Fruit fly (Drosophila melanogaster) whole organism, embryonic: ENCODE results near the gene CG13676.

Experiments
- Atf3 ChIP-seq: fragments of 200-800 bp; sonication (Bioruptor generic); optimal IDR thresholded peaks from 3 replicates; lab custom pipeline; 2016; ENCODE audit warnings: missing biosample characterization, missing genetic modification characterization
- Atf6 ChIP-seq: fragments of 200-800 bp; sonication (Bioruptor generic); IDR thresholded peaks from 2 replicates; pipeline ENCODE4 v1.3.6; 2022; ENCODE audit warnings: missing biosample characterization, missing genetic modification characterization
- B-H2 ChIP-seq: fragments of 200-800 bp; sonication (Bioruptor generic); optimal IDR thresholded peaks from 2 replicates; lab custom pipeline; 2018; ENCODE audit warnings: missing biosample characterization, mild to moderate bottlenecking, missing genetic modification characterization
- Bgb ChIP-seq: fragments of 200-800 bp; sonication (Bioruptor generic); IDR thresholded peaks from 2 replicates; pipeline ENCODE4 v1.3.6; 2022; ENCODE audit warnings: missing biosample characterization, missing genetic modification characterization; ENCODE audit not compliant: partially characterized antibody
- CG14014 ChIP-seq: fragments of 200-800 bp; sonication (Bioruptor generic); IDR thresholded peaks from 2 replicates; pipeline ENCODE4 v1.3.6; 2022; ENCODE audit warnings: missing biosample characterization, missing genetic modification characterization
- CG14667 ChIP-seq: fragments of 200-800 bp; sonication (Bioruptor generic); IDR thresholded peaks from 2 replicates; pipeline ENCODE4 v1.3.6; 2022; ENCODE audit warnings: missing biosample characterization, missing genetic modification characterization
- CG15011 ChIP-seq: fragments of 200-800 bp; sonication (Bioruptor generic); optimal IDR thresholded peaks from 3 replicates; lab custom pipeline; 2018; ENCODE audit warnings: missing biosample characterization, mild to moderate bottlenecking, missing genetic modification characterization
- CG15514 ChIP-seq: fragments of 200-800 bp; sonication (Bioruptor generic); optimal IDR thresholded peaks from 3 replicates; lab custom pipeline; 2017; ENCODE audit warnings: missing biosample characterization, missing genetic modification characterization, mild to moderate bottlenecking, moderate library complexity, missing genetic modification reagents
- CG17328 ChIP-seq: fragments of 200-800 bp; sonication (Bioruptor generic); IDR thresholded peaks from 2 replicates; pipeline ENCODE4 v1.3.6; 2022; ENCODE audit warnings: missing biosample characterization, missing genetic modification characterization
- CG32772 ChIP-seq: fragments of 200-800 bp; sonication (Bioruptor generic); IDR thresholded peaks from 2 replicates; pipeline ENCODE4 v1.3.6; 2022; ENCODE audit warnings: missing biosample characterization, missing genetic modification characterization
- CG4854 ChIP-seq: fragments of 200-800 bp; sonication (Bioruptor generic); optimal IDR thresholded peaks from 2 replicates; lab custom pipeline; 2016; ENCODE audit warnings: missing biosample characterization, missing genetic modification characterization, inconsistent platforms
- CG6683 ChIP-seq: fragments of 200-800 bp; sonication (Bioruptor generic); optimal IDR thresholded peaks from 2 replicates; lab custom pipeline; 2017; ENCODE audit warnings: missing biosample characterization, mild to moderate bottlenecking, missing genetic modification characterization, missing genetic modification reagents
- CG7987 ChIP-seq: fragments of 200-800 bp; sonication (Bioruptor generic); optimal IDR thresholded peaks from 2 replicates; lab custom pipeline; 2018; ENCODE audit warnings: missing biosample characterization, mild to moderate bottlenecking, missing genetic modification characterization, moderate library complexity
- CG8290 ChIP-seq, 3 experiments: fragments of 200-800 bp; sonication (Bioruptor generic); optimal IDR thresholded peaks; 2 replicates each; lab custom pipeline; 2016 to 2019; ENCODE audit warnings: missing biosample characterization in 3 of 3, missing genetic modification characterization in 3 of 3, mild to moderate bottlenecking in 2 of 3, moderate library complexity in 1 of 3
- CG8924 ChIP-seq: fragments of 200-800 bp; optimal IDR thresholded peaks from 3 replicates; lab custom pipeline; 2019; ENCODE audit warnings: missing biosample characterization, mild to moderate bottlenecking, missing genetic modification characterization, moderate library complexity
- CG9215 ChIP-seq: fragments of 200-800 bp; sonication (Bioruptor generic); IDR thresholded peaks from 2 replicates; pipeline ENCODE4 v1.3.6; 2022; ENCODE audit warnings: missing biosample characterization, missing genetic modification characterization
- CG9609 ChIP-seq: fragments of 200-800 bp; sonication (Bioruptor generic); optimal IDR thresholded peaks from 3 replicates; lab custom pipeline; 2016; ENCODE audit warnings: missing biosample characterization, missing genetic modification characterization
- CHES-1-like ChIP-seq: fragments of 200-800 bp; sonication (Bioruptor generic); optimal IDR thresholded peaks from 2 replicates; lab custom pipeline; 2016; ENCODE audit warnings: missing biosample characterization, missing genetic modification characterization
- CkIIα-i1 ChIP-seq: fragments of 200-800 bp; sonication (Bioruptor generic); IDR thresholded peaks from 2 replicates; pipeline ENCODE4 v1.3.6; 2022; ENCODE audit warnings: missing biosample characterization, missing genetic modification characterization
- CrebB ChIP-seq: fragments of 200-800 bp; sonication (Bioruptor generic); optimal IDR thresholded peaks from 3 replicates; lab custom pipeline; 2018; ENCODE audit warnings: missing biosample characterization, mild to moderate bottlenecking, missing genetic modification characterization
- Dfd ChIP-seq, 2 experiments: fragments of >200 bp; optimal IDR thresholded peaks; 2 replicates each; lab custom pipeline; 2017; ENCODE audit warnings: missing biosample characterization in 2 of 2, missing genetic modification characterization in 2 of 2
- Dip3 ChIP-seq: fragments of 200-800 bp; sonication (Bioruptor generic); optimal IDR thresholded peaks from 3 replicates; lab custom pipeline; 2016; ENCODE audit warnings: missing biosample characterization, missing genetic modification characterization
- Fer1 ChIP-seq: fragments of 200-800 bp; sonication (Bioruptor generic); optimal IDR thresholded peaks from 2 replicates; lab custom pipeline; 2017; ENCODE audit warnings: missing biosample characterization, mild to moderate bottlenecking, missing genetic modification characterization
- NfI ChIP-seq: fragments of 200-800 bp; sonication (Bioruptor generic); optimal IDR thresholded peaks from 3 replicates; lab custom pipeline; 2018; ENCODE audit warnings: missing biosample characterization, mild to moderate bottlenecking, missing genetic modification characterization, moderate library complexity
- Rx ChIP-seq: fragments of 200-800 bp; sonication (Bioruptor generic); IDR thresholded peaks from 2 replicates; pipeline ENCODE4 v1.3.6; 2022; ENCODE audit warnings: missing biosample characterization, missing genetic modification characterization
- Scr ChIP-seq: fragments of 200-800 bp; sonication (Bioruptor generic); IDR thresholded peaks from 2 replicates; pipeline ENCODE4 v1.3.6; 2022; ENCODE audit warnings: missing biosample characterization, missing genetic modification characterization; ENCODE audit not compliant: partially characterized antibody
- Sox100B ChIP-seq: fragments of 200-800 bp; sonication (Bioruptor generic); optimal IDR thresholded peaks from 3 replicates; lab custom pipeline; 2018; ENCODE audit warnings: missing biosample characterization, mild to moderate bottlenecking, missing genetic modification characterization
- Trl ChIP-seq, 3 experiments: fragments of >200 bp in 2 of 3; fragments of 200-800 bp in 1 of 3; sonication (Bioruptor generic) in 1 of 3; optimal IDR thresholded peaks; 2 replicates in 1 of 3; 3 replicates in 2 of 3; lab custom pipeline; 2016 to 2017; ENCODE audit warnings: missing biosample characterization in 1 of 3, missing genetic modification characterization in 1 of 3
- Xbp1 ChIP-seq: fragments of 200-800 bp; sonication (Bioruptor generic); optimal IDR thresholded peaks from 3 replicates; lab custom pipeline; 2016; ENCODE audit warnings: missing biosample characterization, mild to moderate bottlenecking, missing genetic modification characterization
- chinmo ChIP-seq: fragments of 200-800 bp; sonication (Bioruptor generic); IDR thresholded peaks from 4 replicates; pipeline ENCODE4 v1.3.6; 2022; ENCODE audit warnings: missing biosample characterization, missing genetic modification characterization; ENCODE audit not compliant: partially characterized antibody
- crp ChIP-seq, 2 experiments: fragments of 200-800 bp; sonication (Bioruptor generic); optimal IDR thresholded peaks; 2 replicates in 1 of 2; 3 replicates in 1 of 2; lab custom pipeline; 2017; ENCODE audit warnings: missing biosample characterization in 2 of 2, missing genetic modification characterization in 2 of 2, mild to moderate bottlenecking in 1 of 2, moderate library complexity in 1 of 2
- dan ChIP-seq: fragments of 200-800 bp; sonication (Bioruptor generic); IDR thresholded peaks from 2 replicates; pipeline ENCODE4 v1.3.6; 2022; ENCODE audit warnings: missing biosample characterization, missing genetic modification characterization
- dm ChIP-seq: fragments of 200-800 bp; sonication (Bioruptor generic); optimal IDR thresholded peaks from 3 replicates; lab custom pipeline; 2016; ENCODE audit warnings: missing biosample characterization, missing genetic modification characterization
- esg ChIP-seq: fragments of 200-800 bp; sonication (Bioruptor generic); conservative IDR thresholded peaks from 2 replicates; pipeline ENCODE4 v1.3.6; 2022; ENCODE audit warnings: missing biosample characterization, missing genetic modification characterization
- h ChIP-seq: fragments of >200 bp; optimal IDR thresholded peaks from 2 replicates; lab custom pipeline; 2017
- ham ChIP-seq: fragments of 200-800 bp; sonication (Bioruptor generic); IDR thresholded peaks from 2 replicates; pipeline ENCODE4 v1.3.6; 2022; ENCODE audit warnings: missing biosample characterization, missing genetic modification characterization
- jumu ChIP-seq: fragments of 200-800 bp; sonication (Bioruptor generic); optimal IDR thresholded peaks from 3 replicates; lab custom pipeline; 2016; ENCODE audit warnings: missing biosample characterization, missing genetic modification characterization
- lola ChIP-seq, 3 experiments: fragments of >200 bp in 2 of 3; fragments of 200-800 bp in 1 of 3; sonication (Bioruptor generic) in 1 of 3; optimal IDR thresholded peaks; 2 replicates each; lab custom pipeline; 2017 to 2019; ENCODE audit warnings: missing biosample characterization in 3 of 3, missing genetic modification characterization in 3 of 3, mild to moderate bottlenecking in 1 of 3, moderate library complexity in 1 of 3
- lov ChIP-seq, 2 experiments: fragments of 200-800 bp in 1 of 2; fragments of >200 bp in 1 of 2; sonication (Bioruptor generic) in 1 of 2; IDR thresholded peaks in 1 of 2; optimal IDR thresholded peaks in 1 of 2; 2 replicates in 1 of 2; 3 replicates in 1 of 2; pipeline versions ENCODE4 v1.3.6 to Lab custom; 2017 to 2022; ENCODE audit warnings: missing biosample characterization in 1 of 2, missing genetic modification characterization in 1 of 2
- prd ChIP-seq, 3 experiments: fragments of >200 bp in 2 of 3; fragments of 200-800 bp in 1 of 3; sonication (Bioruptor generic) in 1 of 3; optimal IDR thresholded peaks in 2 of 3; IDR thresholded peaks in 1 of 3; 2 replicates in 2 of 3; 3 replicates in 1 of 3; pipeline versions ENCODE4 v1.3.6 to Lab custom; 2017 to 2022; ENCODE audit warnings: missing biosample characterization in 1 of 3, missing genetic modification characterization in 1 of 3
- repo ChIP-seq: fragments of 200-800 bp; sonication (Bioruptor generic); optimal IDR thresholded peaks from 2 replicates; lab custom pipeline; 2016; ENCODE audit warnings: missing biosample characterization, missing genetic modification characterization
- rib ChIP-seq: fragments of 200-800 bp; sonication (Bioruptor generic); IDR thresholded peaks from 2 replicates; pipeline ENCODE4 v1.3.6; 2022; ENCODE audit warnings: missing biosample characterization, missing genetic modification characterization
- sima ChIP-seq: fragments of 200-800 bp; sonication (Bioruptor generic); optimal IDR thresholded peaks from 2 replicates; lab custom pipeline; 2016; ENCODE audit warnings: missing biosample characterization, missing genetic modification characterization
- tna ChIP-seq: fragments of 200-800 bp; sonication (Bioruptor generic); IDR thresholded peaks from 2 replicates; pipeline ENCODE4 v1.3.6; 2022; ENCODE audit warnings: missing biosample characterization, missing genetic modification characterization; ENCODE audit not compliant: partially characterized antibody
- wor ChIP-seq: fragments of 200-800 bp; sonication (Bioruptor generic); IDR thresholded peaks from 2 replicates; pipeline ENCODE4 v1.3.6; 2022; ENCODE audit warnings: missing biosample characterization, missing genetic modification characterization
- zen2 ChIP-seq: fragments of 200-800 bp; sonication (Bioruptor generic); IDR thresholded peaks from 3 replicates; pipeline ENCODE4 v1.3.6; 2022; ENCODE audit warnings: missing biosample characterization, missing genetic modification characterization; ENCODE audit not compliant: partially characterized antibody
- zfh1 ChIP-seq: fragments of 200-800 bp; sonication (Bioruptor generic); IDR thresholded peaks from 3 replicates; pipeline ENCODE4 v1.3.6; 2022; ENCODE audit warnings: missing biosample characterization, missing genetic modification characterization

CG13676 gene

DNA sequence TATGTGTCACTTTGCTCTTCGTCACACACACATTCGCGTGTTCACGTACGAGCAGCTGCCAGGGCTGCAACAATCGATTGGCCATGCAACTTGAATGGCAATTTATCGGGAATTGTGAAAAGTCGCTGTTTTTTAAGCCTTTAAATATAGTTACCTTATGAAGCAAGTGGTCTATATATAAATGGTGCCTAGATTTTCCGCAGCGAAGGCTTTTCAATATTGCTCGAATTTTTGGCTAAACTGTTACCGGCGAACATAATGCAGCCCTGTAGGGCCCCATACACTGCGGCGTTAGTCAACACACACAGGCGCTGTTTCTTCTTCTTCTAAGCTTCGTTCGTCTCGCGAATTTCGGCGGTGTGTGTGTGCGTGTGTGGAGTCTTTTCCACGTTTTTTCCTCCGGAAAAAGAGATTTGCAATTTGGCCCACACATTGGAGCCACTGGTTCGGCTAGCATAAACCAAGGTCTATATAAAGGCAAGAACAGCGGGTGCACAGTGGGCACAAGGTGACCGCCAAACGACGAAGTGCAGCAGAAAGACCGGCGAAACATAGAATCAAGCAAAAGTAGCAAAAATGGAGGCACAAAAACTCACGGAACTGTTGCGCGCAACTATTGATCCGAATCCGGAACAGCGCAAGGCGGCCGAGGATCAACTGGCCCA is 35.6 kb downstream of the CG13676 start, which contains the start of the genes Arp3 and msk (continued):
- TF ChIP-seq CG6683 (GFP tag; lab: Kevin White, UChicago) (peak; percentile 49), CHES-1-like (peak; percentile 97), rib (GFP tag; lab: Robert Waterston, UW) (peak; percentile 94), jumu (GFP tag; lab: Kevin White, UChicago) (peak; percentile 95), prd (optimal IDR thresholded peaks at IDR 0.05; lab: Kevin White, UChicago) (no peak), prd (GFP tag; IDR thresholded peaks at IDR 0.05; lab: Robert Waterston, UW) (peak; percentile 81), h (lab: Kevin White, UChicago) (no peak), esg (peak; percentile 47; the same call in 1 of the 2 replicates), CG9215 (GFP tag; lab: Robert Waterston, UW) (peak; percentile 83), ham (GFP tag; lab: Robert Waterston, UW) (no peak), Rx (GFP tag; lab: Robert Waterston, UW) (peak; percentile 69), CG14667 (GFP tag; lab: Robert Waterston, UW) (peak; percentile 51), Scr (GFP tag; lab: Robert Waterston, UW) (peak; percentile 49), NfI (GFP tag; lab: Kevin White, UChicago) (peak; percentile 77), Bgb (GFP tag; lab: Robert Waterston, UW) (peak; percentile 51), dan (GFP tag; lab: Robert Waterston, UW) (no peak), chinmo (GFP tag; lab: Robert Waterston, UW) (no peak), CG32772 (GFP tag; lab: Robert Waterston, UW) (peak; percentile 72), sima (GFP tag; lab: Kevin White, UChicago) (peak; percentile 41), CkIIα-i1 (GFP tag; lab: Robert Waterston, UW) (no peak), CG15011 (no peak), Dfd (GFP tag; optimal IDR thresholded peaks at IDR 0.05; lab: Kevin White, UChicago) (no peak), B-H2 (GFP tag; lab: Kevin White, UChicago) (peak; percentile 91), zfh1 (GFP tag; lab: Robert Waterston, UW) (peak; percentile 73; the same call in 2 of the 3 replicates), CG14014 (GFP tag; lab: Robert Waterston, UW) (peak; percentile 25; the same call in 1 of the 2 replicates), Trl (optimal IDR thresholded peaks at IDR 0.05; lab: Kevin White, UChicago) (peak in 1 of 2 experiments; percentile 13), Trl (GFP tag; optimal IDR thresholded peaks at IDR 0.05; lab: Kevin White, UChicago) (peak; percentile 91), CG17328 (peak; percentile 47), lola (GFP tag; optimal IDR thresholded peaks at IDR 0.05; lab: Kevin White, UChicago) (peak in 1 of 3 experiments; percentile 64), CG8924 (tag; lab: Kevin White, UChicago) (no peak), dm (GFP tag; lab: Kevin White, UChicago) (peak; percentile 94), Fer1 (peak; percentile 84), CG7987 (GFP tag; lab: Kevin White, UChicago) (peak; percentile 60), tna (no peak), Atf6 (GFP tag; lab: Robert Waterston, UW) (peak; percentile 67), CG9609 (GFP tag; lab: Kevin White, UChicago) (peak; percentile 88), zen2 (GFP tag; lab: Robert Waterston, UW) (no peak), CG4854 (peak; percentile 75), wor (GFP tag; lab: Robert Waterston, UW) (no peak), CG8290 (GFP tag; optimal IDR thresholded peaks at IDR 0.05; lab: Kevin White, UChicago) (peak; percentile 90), CG8290 (tag; optimal IDR thresholded peaks at IDR 0.05; lab: Kevin White, UChicago) (peak in 1 of 2 experiments; percentile 68), crp (GFP tag; optimal IDR thresholded peaks at IDR 0.05; lab: Kevin White, UChicago) (peak in 1 of 2 experiments; percentile 74), CrebB (tag; lab: Kevin White, UChicago) (peak; percentile 35), Dip3 (GFP tag; lab: Kevin White, UChicago) (peak; percentile 92), repo (peak; percentile 81), CG15514 (peak; percentile 89), Atf3 (peak; percentile 74), lov (optimal IDR thresholded peaks at IDR 0.05; lab: Kevin White, UChicago) (no peak), lov (GFP tag; IDR thresholded peaks at IDR 0.05; lab: Robert Waterston, UW) (no peak), Xbp1 (GFP tag; lab: Kevin White, UChicago) (peak; percentile 89), Sox100B (GFP tag; lab: Kevin White, UChicago) (no peak)
